Fruit fly (Drosophila melanogaster) whole organism, larva: ENCODE results near the gene CG18788.
"Not testable (repeated sequence)": the region's sequence is repeated elsewhere in the genome, so short reads cannot be mapped to it uniquely, and the experiment has no call there.

Experiments
- noc ChIP-seq: fragments of 200-800 bp; sonication (Bioruptor generic); optimal IDR thresholded peaks from 3 replicates; lab custom pipeline; 2019; ENCODE audit warnings: missing biosample characterization, mild to moderate bottlenecking, missing genetic modification characterization, moderate library complexity

CG18788 gene

dm6 chr2L:12033890-12034289 lies at the start of gene CG18788:
CG18788 (plus strand) TSS chr2L:12034190.
- no peak for TF ChIP-seq noc (tag; lab: Kevin White, UChicago)

- TF ChIP-seq noc (tag; lab: Kevin White, UChicago), result no peak
Observed at dm6 chr2L:11987945-11988344, 46.0 kb upstream of the CG18788 start, which contains the start of the genes CG6686 and CG34163. CG6686 (minus strand) TSS chr2L:11988039. CG34163 (plus strand) TSS chr2L:11988270.

- no peak for TF ChIP-seq noc (tag; lab: Kevin White, UChicago)
Observed at dm6 chr2L:11989210-11989609, 44.8 kb upstream of the CG18788 start.

dm6 chr2L:11989729-11990128 lies 44.3 kb upstream of the CG18788 start, which contains the start of the genes zuc and dgt2:
zuc (minus strand) TSS chr2L:11989882.
dgt2 (plus strand) TSS chr2L:11989936.
- TF ChIP-seq noc (tag; lab: Kevin White, UChicago), result no peak

- TF ChIP-seq noc (tag; lab: Kevin White, UChicago), result no peak
Observed at dm6 chr2L:11990458-11991065, 43.4 kb upstream of the CG18788 start, which contains the start of gene escl. escl (plus strand) TSS chr2L:11990927.

dm6 chr2L:11992602-11993001 lies 41.4 kb upstream of the CG18788 start, which contains the start of gene Ada1-2:
Ada1-2 (plus strand) TSS chr2L:11992902.
- not testable (repeated sequence) for TF ChIP-seq noc (tag; lab: Kevin White, UChicago)

dm6 chr2L:11995332-11995790 lies 38.6 kb upstream of the CG18788 start, which contains the start of the genes CG18789 and Qtzl:
CG18789 (minus strand) TSS chr2L:11995432.
Qtzl (plus strand) TSS chr2L:11995740.
- not testable (repeated sequence) for TF ChIP-seq noc (tag; lab: Kevin White, UChicago)

dm6 chr2L:11996509-11996908 lies 37.5 kb upstream of the CG18788 start, which contains the start of gene Ada1-1:
Ada1-1 (plus strand) TSS chr2L:11996809.
- TF ChIP-seq noc (tag; lab: Kevin White, UChicago), result not testable (repeated sequence)

- TF ChIP-seq noc (tag; lab: Kevin White, UChicago), result not testable (repeated sequence)
Observed at dm6 chr2L:11999240-11999704, 34.7 kb upstream of the CG18788 start, which contains the start of the genes CG18787 and Nfs1. CG18787 (minus strand) TSS chr2L:11999340. Nfs1 (plus strand) TSS chr2L:11999654.

dm6 chr2L:12001132-12001531 lies 32.9 kb upstream of the CG18788 start:
- no peak for TF ChIP-seq noc (tag; lab: Kevin White, UChicago)

- TF ChIP-seq noc (tag; lab: Kevin White, UChicago), result peak; percentile 36
Observed at dm6 chr2L:12002051-12002450, 31.9 kb upstream of the CG18788 start, which contains the start of gene Hacd1. Hacd1 (minus strand) TSS chr2L:12002266.

- peak; percentile 60 for TF ChIP-seq noc (tag; lab: Kevin White, UChicago)
Observed at dm6 chr2L:12002922-12003791, 30.8 kb upstream of the CG18788 start.

dm6 chr2L:12003792-12004210 lies 30.2 kb upstream of the CG18788 start:
- peak; percentile 78 for TF ChIP-seq noc (tag; lab: Kevin White, UChicago)

- TF ChIP-seq noc (tag; lab: Kevin White, UChicago), result peak; percentile 42
Observed at dm6 chr2L:12004211-12004979, 29.6 kb upstream of the CG18788 start.
